Worm (Caenorhabditis elegans) whole organism, young adult: Measurements from ENCODE around the gene H10D18.1.

Experiments
- bed-1 ChIP-seq: fragments of 200-800 bp; sonication (Bioruptor generic); IDR thresholded peaks from 2 replicates; pipeline ENCODE4 v1.3.6; 2022; ENCODE audit warnings: missing genetic modification reagents, missing genetic modification characterization, missing compliant biosample characterization
- pha-4 ChIP-seq: fragments of 150-350 bp; sonication (generic microtip); optimal IDR thresholded peaks from 2 replicates; lab custom pipeline; 2014; ENCODE audit warnings: missing biosample characterization, missing genetic modification reagents, missing genetic modification characterization
- rec-8 ChIP-seq, 2 experiments: sonication (generic microtip); optimal IDR thresholded peaks; 2 replicates each; lab custom pipeline; 2016; ENCODE audit warnings: mild to moderate bottlenecking in 2 of 2, missing genetic modification characterization in 2 of 2, missing genetic modification reagents in 2 of 2, missing genotype in 2 of 2, missing biosample characterization in 1 of 2, missing compliant biosample characterization in 1 of 2, moderate library complexity in 1 of 2
- snpc-4 ChIP-seq, 5 experiments: fragments of 150-350 bp in 1 of 5; sonication (generic microtip) in 4 of 5; optimal IDR thresholded peaks; 2 replicates each; lab custom pipeline; 2014 to 2018; ENCODE audit warnings: missing genetic modification characterization in 5 of 5, missing biosample characterization in 3 of 5, antibody characterized with exemption in 2 of 5, mild to moderate bottlenecking in 2 of 5, missing compliant biosample characterization in 2 of 5, missing genotype in 2 of 5, moderate library complexity in 2 of 5, missing genetic modification reagents in 1 of 5

DNA sequence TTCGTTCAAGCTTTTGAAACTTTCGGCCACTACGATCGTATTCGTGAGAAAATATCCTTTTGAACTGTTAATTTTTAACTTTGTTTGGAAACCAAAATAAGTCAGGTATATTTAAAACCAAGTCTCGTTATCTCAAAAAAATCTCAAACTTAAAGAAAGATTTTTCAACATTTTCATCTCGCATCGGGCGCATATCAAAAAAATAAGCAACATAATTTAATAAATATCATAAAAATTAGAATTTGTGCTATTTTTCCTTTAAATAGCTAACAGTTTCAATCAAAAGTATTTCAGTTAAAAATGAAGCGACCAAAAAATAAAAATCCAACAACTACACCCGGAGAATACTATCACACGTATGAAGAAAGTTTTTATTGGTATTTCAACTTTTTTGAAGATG is 9.1 kb upstream of the H10D18.1 start, which contains the start of gene srw-7:
- no peak for TF ChIP-seq snpc-4 (GFP tag; optimal IDR thresholded peaks at IDR 0.05; lab: Kevin White, UChicago)
- TF ChIP-seq snpc-4 (tag; optimal IDR thresholded peaks at IDR 0.05; lab: Kevin White, UChicago) = no peak
- TF ChIP-seq rec-8 (tag; optimal IDR thresholded peaks at IDR 0.05; lab: Kevin White, UChicago) = no peak
- no peak for TF ChIP-seq pha-4 (tag; lab: Kevin White, UChicago)
- no peak for TF ChIP-seq bed-1
